Worm (Caenorhabditis elegans) whole organism, L4/young adult: ENCODE data around the gene Y46C8AM.1.

Source experiments
- W03F9.2 ChIP-seq: fragments of 150-350 bp; optimal IDR thresholded peaks from 2 replicates; lab custom pipeline; 2014; ENCODE audit warnings: missing biosample characterization, missing genetic modification characterization
- dao-5 ChIP-seq: sonication (generic microtip); optimal IDR thresholded peaks from 2 replicates; lab custom pipeline; 2016; ENCODE audit warnings: missing genotype, missing genetic modification characterization, moderate library complexity, missing compliant biosample characterization
- him-1 ChIP-seq: sonication (generic microtip); optimal IDR thresholded peaks from 2 replicates; lab custom pipeline; 2016; ENCODE audit warnings: missing genotype, missing genetic modification reagents, missing genetic modification characterization, missing compliant biosample characterization

DNA sequence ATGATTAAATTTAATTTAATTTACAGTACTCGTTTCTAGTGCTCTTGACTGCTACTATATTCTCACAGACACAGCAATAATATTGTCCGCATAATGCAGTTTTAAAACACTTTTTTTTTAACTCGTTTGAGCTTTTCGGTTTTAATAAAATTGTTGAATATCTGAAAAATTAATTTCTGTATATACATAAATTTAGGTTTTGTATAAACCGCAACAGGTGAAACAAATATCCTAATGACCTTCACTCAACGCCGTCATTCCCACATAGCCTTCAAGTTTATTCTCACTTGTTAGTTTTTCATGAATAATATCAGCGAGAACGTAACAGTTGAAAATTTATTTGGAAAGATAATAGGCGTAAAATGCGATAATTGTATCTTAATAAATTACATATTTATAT is 43.2 kb upstream of the Y46C8AM.1 start, which contains the start of gene srz-19:
- TF ChIP-seq him-1 (no peak), W03F9.2 (tag; lab: Kevin White, UChicago) (no peak), dao-5 (no peak)
